Fruit fly (Drosophila melanogaster) S2 (cell line): Measurements from ENCODE around the gene Reph.

Experiments used
- CG8478 ChIP-seq: fragments of >200 bp; optimal IDR thresholded peaks from 2 replicates; lab custom pipeline; 2018
- CTCF ChIP-seq, 2 experiments: fragments of >200 bp; optimal IDR thresholded peaks; 2 replicates each; lab custom pipeline; 2018

- TF ChIP-seq CTCF (optimal IDR thresholded peaks at IDR 0.05; lab: Kevin White, UChicago) (no peak), CG8478 (lab: Kevin White, UChicago) (no peak)
These were observed 24.2 kb downstream of the Reph start for dm6 chr2L:3827406-3828133.
